Fruit fly (Drosophila melanogaster): ENCODE results near the gene CG33333.

- TF ChIP-seq h (optimal IDR thresholded peaks at IDR 0.05) (no peak), Sin3A (optimal IDR thresholded peaks at IDR 0.05) (no peak), insv (optimal IDR thresholded peaks at IDR 0.05) (no peak)
These were observed 1.8 kb upstream of the CG33333 start, which contains the start of gene CG5866 for dm6 chr3R:17415439-17415838.
